Fruit fly (Drosophila melanogaster) whole organism, embryonic: Measurements from ENCODE around the gene CG13313.

Source experiments
- Ada2b ChIP-seq: fragments of 200-800 bp; sonication (Bioruptor generic); IDR thresholded peaks from 2 replicates; pipeline ENCODE4 v1.3.6; 2022; ENCODE audit warnings: missing biosample characterization, missing genetic modification characterization
- B-H2 ChIP-seq: fragments of 200-800 bp; sonication (Bioruptor generic); optimal IDR thresholded peaks from 2 replicates; lab custom pipeline; 2018; ENCODE audit warnings: missing biosample characterization, mild to moderate bottlenecking, missing genetic modification characterization
- Blimp-1 ChIP-seq: fragments of 200-800 bp; sonication (Bioruptor generic); optimal IDR thresholded peaks from 3 replicates; lab custom pipeline; 2018; ENCODE audit warnings: missing biosample characterization, missing genetic modification characterization, mild to moderate bottlenecking, moderate library complexity, missing genetic modification reagents
- CG12219 ChIP-seq: fragments of 200-800 bp; sonication (Bioruptor generic); optimal IDR thresholded peaks from 3 replicates; lab custom pipeline; 2018; ENCODE audit warnings: missing biosample characterization, mild to moderate bottlenecking, missing genetic modification characterization
- CG12659 ChIP-seq: fragments of 200-800 bp; sonication (Bioruptor generic); optimal IDR thresholded peaks from 3 replicates; lab custom pipeline; 2017; ENCODE audit warnings: mild to moderate bottlenecking, missing biosample characterization, missing genetic modification reagents, missing genetic modification characterization
- CG13296 ChIP-seq: fragments of 200-800 bp; sonication (Bioruptor generic); optimal IDR thresholded peaks from 3 replicates; lab custom pipeline; 2018; ENCODE audit warnings: missing biosample characterization, mild to moderate bottlenecking, missing genetic modification characterization
- CG13894 ChIP-seq: fragments of 200-800 bp; sonication (Bioruptor generic); optimal IDR thresholded peaks from 3 replicates; lab custom pipeline; 2018; ENCODE audit warnings: missing biosample characterization, mild to moderate bottlenecking, missing genetic modification characterization, moderate library complexity
- CG14050 ChIP-seq: fragments of 200-800 bp; sonication (Bioruptor generic); IDR thresholded peaks from 3 replicates; pipeline ENCODE4 v1.3.6; 2022; ENCODE audit warnings: missing biosample characterization, missing genetic modification characterization
- CG14441 ChIP-seq: fragments of 200-800 bp; sonication (Bioruptor generic); IDR thresholded peaks from 2 replicates; pipeline ENCODE4 v1.3.6; 2022; ENCODE audit warnings: missing biosample characterization, missing genetic modification characterization
- CG1529 ChIP-seq: fragments of 200-800 bp; sonication (Bioruptor generic); optimal IDR thresholded peaks from 3 replicates; lab custom pipeline; 2018; ENCODE audit warnings: missing biosample characterization, missing genetic modification characterization
- CG15514 ChIP-seq: fragments of 200-800 bp; sonication (Bioruptor generic); optimal IDR thresholded peaks from 3 replicates; lab custom pipeline; 2017; ENCODE audit warnings: missing biosample characterization, missing genetic modification characterization, mild to moderate bottlenecking, moderate library complexity, missing genetic modification reagents
- CG3163 ChIP-seq: fragments of 200-800 bp; sonication (Bioruptor generic); optimal IDR thresholded peaks from 3 replicates; lab custom pipeline; 2016; ENCODE audit warnings: missing biosample characterization, missing genetic modification characterization
- CG4328 ChIP-seq: fragments of 200-800 bp; sonication (Bioruptor generic); optimal IDR thresholded peaks from 3 replicates; lab custom pipeline; 2017; ENCODE audit warnings: missing biosample characterization, missing genetic modification reagents, missing genetic modification characterization
- CG6654 ChIP-seq: fragments of 200-800 bp; sonication (Bioruptor generic); optimal IDR thresholded peaks from 2 replicates; lab custom pipeline; 2017; ENCODE audit warnings: missing biosample characterization, mild to moderate bottlenecking, missing genetic modification characterization
- CG7963 ChIP-seq: fragments of 200-800 bp; sonication (Bioruptor generic); IDR thresholded peaks from 3 replicates; pipeline ENCODE4 v1.3.6; 2022; ENCODE audit warnings: missing biosample characterization, missing genetic modification characterization; ENCODE audit not compliant: partially characterized antibody
- CG8478 ChIP-seq: fragments of >200 bp; optimal IDR thresholded peaks from 2 replicates; lab custom pipeline; 2018
- CG9215 ChIP-seq: fragments of 200-800 bp; sonication (Bioruptor generic); IDR thresholded peaks from 2 replicates; pipeline ENCODE4 v1.3.6; 2022; ENCODE audit warnings: missing biosample characterization, missing genetic modification characterization
- CG9437 ChIP-seq: fragments of 200-800 bp; sonication (Bioruptor generic); optimal IDR thresholded peaks from 2 replicates; lab custom pipeline; 2018; ENCODE audit warnings: missing biosample characterization, mild to moderate bottlenecking, missing genetic modification characterization
- D19B ChIP-seq: fragments of 200-800 bp; sonication (Bioruptor generic); optimal IDR thresholded peaks from 2 replicates; lab custom pipeline; 2017; ENCODE audit warnings: missing biosample characterization, mild to moderate bottlenecking, missing genetic modification characterization
- Dip2 ChIP-seq: fragments of 200-800 bp; sonication (Bioruptor generic); IDR thresholded peaks from 2 replicates; pipeline ENCODE4 v1.3.6; 2022; ENCODE audit warnings: missing biosample characterization, missing genetic modification characterization
- Doc3 ChIP-seq: fragments of 200-800 bp; sonication (Bioruptor generic); IDR thresholded peaks from 3 replicates; pipeline ENCODE4 v1.3.6; 2022; ENCODE audit warnings: missing biosample characterization, missing genetic modification characterization; ENCODE audit not compliant: partially characterized antibody
- HHEX ChIP-seq: fragments of 200-800 bp; sonication (Bioruptor generic); optimal IDR thresholded peaks from 3 replicates; lab custom pipeline; 2017; ENCODE audit warnings: missing biosample characterization, mild to moderate bottlenecking, missing genetic modification characterization, missing genetic modification reagents
- HmgZ ChIP-seq: fragments of 200-800 bp; sonication (Bioruptor generic); optimal IDR thresholded peaks from 2 replicates; lab custom pipeline; 2018; ENCODE audit warnings: missing biosample characterization, mild to moderate bottlenecking, missing genetic modification characterization
- Hr51 ChIP-seq, 2 experiments: fragments of 200-800 bp; sonication (Bioruptor generic); optimal IDR thresholded peaks; 2 replicates in 1 of 2; 3 replicates in 1 of 2; lab custom pipeline; 2016 to 2018; ENCODE audit warnings: missing biosample characterization in 2 of 2, missing genetic modification characterization in 2 of 2, mild to moderate bottlenecking in 1 of 2, moderate library complexity in 1 of 2
- Neu2 ChIP-seq: fragments of 200-800 bp; sonication (Bioruptor generic); optimal IDR thresholded peaks from 3 replicates; lab custom pipeline; 2016; ENCODE audit warnings: missing biosample characterization, missing genetic modification characterization, borderline replicate concordance
- Optix ChIP-seq: fragments of 200-800 bp; sonication (Bioruptor generic); IDR thresholded peaks from 3 replicates; pipeline ENCODE4 v1.3.6; 2022; ENCODE audit warnings: missing biosample characterization, missing genetic modification characterization
- PHDP ChIP-seq: fragments of 200-800 bp; sonication (Bioruptor generic); optimal IDR thresholded peaks from 3 replicates; lab custom pipeline; 2018; ENCODE audit warnings: missing biosample characterization, mild to moderate bottlenecking, missing genetic modification characterization, moderate library complexity
- Sry-β ChIP-seq: fragments of 200-800 bp; sonication (Bioruptor generic); optimal IDR thresholded peaks from 2 replicates; lab custom pipeline; 2018; ENCODE audit warnings: missing biosample characterization, mild to moderate bottlenecking, missing genetic modification characterization, moderate library complexity
- Trl ChIP-seq, 3 experiments: fragments of >200 bp in 2 of 3; fragments of 200-800 bp in 1 of 3; sonication (Bioruptor generic) in 1 of 3; optimal IDR thresholded peaks; 2 replicates in 1 of 3; 3 replicates in 2 of 3; lab custom pipeline; 2016 to 2017; ENCODE audit warnings: missing biosample characterization in 1 of 3, missing genetic modification characterization in 1 of 3
- ac ChIP-seq: fragments of 200-800 bp; sonication (Bioruptor generic); optimal IDR thresholded peaks from 3 replicates; lab custom pipeline; 2017; ENCODE audit warnings: missing biosample characterization, mild to moderate bottlenecking, missing genetic modification characterization
- ash1 ChIP-seq: fragments of 200-800 bp; sonication (Bioruptor generic); optimal IDR thresholded peaks from 2 replicates; lab custom pipeline; 2018; ENCODE audit warnings: missing biosample characterization, mild to moderate bottlenecking, missing genetic modification characterization
- bab2 ChIP-seq: fragments of 200-800 bp; sonication (Bioruptor generic); optimal IDR thresholded peaks from 2 replicates; lab custom pipeline; 2016; ENCODE audit warnings: missing biosample characterization, missing genetic modification characterization
- bcd ChIP-seq: fragments of 200-800 bp; sonication (Bioruptor generic); optimal IDR thresholded peaks from 2 replicates; lab custom pipeline; 2017; ENCODE audit warnings: missing biosample characterization, mild to moderate bottlenecking, missing genetic modification characterization
- bsh ChIP-seq, 2 experiments: fragments of 200-800 bp; sonication (Bioruptor generic); optimal IDR thresholded peaks; 2 replicates each; lab custom pipeline; 2017 to 2018; ENCODE audit warnings: mild to moderate bottlenecking in 2 of 2, missing biosample characterization in 2 of 2, missing genetic modification characterization in 2 of 2, moderate library complexity in 1 of 2
- chn ChIP-seq: fragments of 200-800 bp; sonication (Bioruptor generic); optimal IDR thresholded peaks from 2 replicates; lab custom pipeline; 2016; ENCODE audit warnings: missing biosample characterization, missing genetic modification characterization
- corto ChIP-seq: fragments of 200-800 bp; sonication (Bioruptor generic); optimal IDR thresholded peaks from 2 replicates; lab custom pipeline; 2016; ENCODE audit warnings: missing biosample characterization, mild to moderate bottlenecking, missing genetic modification characterization, moderate library complexity
- crc ChIP-seq: fragments of 200-800 bp; sonication (Bioruptor generic); optimal IDR thresholded peaks from 2 replicates; lab custom pipeline; 2016; ENCODE audit warnings: missing biosample characterization, missing genetic modification characterization
- dpn ChIP-seq, 2 experiments: fragments of 200-800 bp; sonication (Bioruptor generic); optimal IDR thresholded peaks; 3 replicates each; lab custom pipeline; 2016; ENCODE audit warnings: missing biosample characterization in 2 of 2, missing genetic modification characterization in 2 of 2
- eyg ChIP-seq: fragments of 200-800 bp; sonication (Bioruptor generic); optimal IDR thresholded peaks from 3 replicates; lab custom pipeline; 2016; ENCODE audit warnings: missing biosample characterization, missing genetic modification characterization
- fu2 ChIP-seq: fragments of 200-800 bp; sonication (Bioruptor generic); optimal IDR thresholded peaks from 2 replicates; lab custom pipeline; 2016; ENCODE audit warnings: missing biosample characterization, missing genetic modification characterization
- lab ChIP-seq: fragments of 200-800 bp; sonication (Bioruptor generic); optimal IDR thresholded peaks from 3 replicates; lab custom pipeline; 2017; ENCODE audit warnings: missing biosample characterization, missing genetic modification characterization, mild to moderate bottlenecking, moderate library complexity, missing genetic modification reagents
- luna ChIP-seq: fragments of 200-800 bp; sonication (Bioruptor generic); optimal IDR thresholded peaks from 2 replicates; lab custom pipeline; 2016; ENCODE audit warnings: missing biosample characterization, missing genetic modification characterization
- nom ChIP-seq: fragments of 200-800 bp; sonication (Bioruptor generic); optimal IDR thresholded peaks from 2 replicates; lab custom pipeline; 2017; ENCODE audit warnings: missing biosample characterization, missing genetic modification characterization, mild to moderate bottlenecking, moderate library complexity, missing genetic modification reagents
- pum ChIP-seq: fragments of 200-800 bp; sonication (Bioruptor generic); optimal IDR thresholded peaks from 2 replicates; lab custom pipeline; 2016; ENCODE audit warnings: missing biosample characterization, missing genetic modification characterization
- sens ChIP-seq: fragments of 200-800 bp; sonication (Bioruptor generic); peaks from one replicate; lab custom pipeline; 2016; ENCODE audit warnings: missing biosample characterization, missing genetic modification characterization
- sens-2 ChIP-seq: fragments of 200-800 bp; sonication (Bioruptor generic); IDR thresholded peaks from 2 replicates; pipeline ENCODE4 v1.3.6; 2022; ENCODE audit warnings: missing biosample characterization, missing genetic modification characterization
- tll ChIP-seq, 2 experiments: fragments of 200-800 bp in 1 of 2; fragments of >200 bp in 1 of 2; sonication (Bioruptor generic) in 1 of 2; optimal IDR thresholded peaks; 2 replicates each; lab custom pipeline; 2017 to 2019; ENCODE audit warnings: missing biosample characterization in 2 of 2, missing genetic modification characterization in 2 of 2, mild to moderate bottlenecking in 1 of 2, moderate library complexity in 1 of 2
- tx ChIP-seq: fragments of 200-800 bp; sonication (Bioruptor generic); optimal IDR thresholded peaks from 2 replicates; lab custom pipeline; 2016; ENCODE audit warnings: missing biosample characterization, missing genetic modification characterization
- vfl ChIP-seq: fragments of 200-800 bp; sonication (Bioruptor generic); optimal IDR thresholded peaks from 2 replicates; lab custom pipeline; 2016; ENCODE audit warnings: missing biosample characterization, missing genetic modification characterization
- zen2 ChIP-seq: fragments of 200-800 bp; sonication (Bioruptor generic); IDR thresholded peaks from 3 replicates; pipeline ENCODE4 v1.3.6; 2022; ENCODE audit warnings: missing biosample characterization, missing genetic modification characterization; ENCODE audit not compliant: partially characterized antibody

The CG13313 gene

DNA sequence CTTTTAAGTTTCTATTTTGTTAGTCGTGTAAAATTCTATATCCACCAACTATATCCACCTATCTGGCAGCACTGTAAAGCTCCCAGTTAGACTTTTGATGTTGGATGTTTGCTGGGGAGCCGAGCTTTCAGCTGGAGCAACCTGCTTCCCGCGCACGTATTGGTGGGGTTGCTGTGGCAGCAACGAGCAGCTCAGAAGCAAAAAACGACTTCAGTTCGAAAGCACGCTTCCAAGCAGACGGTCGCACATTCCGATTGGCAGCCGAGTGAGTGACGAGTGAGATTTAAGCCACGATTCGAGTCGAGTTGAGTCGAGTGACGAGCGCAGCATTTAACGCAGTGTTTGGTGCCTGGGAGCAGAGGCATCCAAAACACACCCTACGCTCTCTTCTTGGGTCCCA, 46.3 kb upstream of the CG13313 start, which contains the start of the genes Tsp66E and mfr (continued):
- no peak for TF ChIP-seq CG4328 (GFP tag; lab: Kevin White, UChicago)
- no peak for TF ChIP-seq sens
- no peak for TF ChIP-seq sens-2 (GFP tag; lab: Robert Waterston, UW)
- no peak for TF ChIP-seq CG3163
- no peak for TF ChIP-seq corto (GFP tag; lab: Kevin White, UChicago)
- no peak for TF ChIP-seq CG1529 (GFP tag; lab: Kevin White, UChicago)
- no peak for TF ChIP-seq bcd (GFP tag; lab: Kevin White, UChicago)
- no peak for TF ChIP-seq luna
- no peak for TF ChIP-seq CG15514 (GFP tag; lab: Kevin White, UChicago)
- TF ChIP-seq bsh (GFP tag; optimal IDR thresholded peaks at IDR 0.05; lab: Kevin White, UChicago) = no peak
- TF ChIP-seq ash1 (GFP tag; lab: Kevin White, UChicago) = no peak
- no peak for TF ChIP-seq bab2 (GFP tag; lab: Kevin White, UChicago)
- TF ChIP-seq Ada2b = no peak
- peak; percentile 15 to 85 for TF ChIP-seq Hr51 (GFP tag; optimal IDR thresholded peaks at IDR 0.05; lab: Kevin White, UChicago)
- TF ChIP-seq Sry-β (GFP tag; lab: Kevin White, UChicago) = no peak
- no peak for TF ChIP-seq HHEX (GFP tag; lab: Kevin White, UChicago)
- no peak for TF ChIP-seq CG6654 (GFP tag; lab: Kevin White, UChicago)
- no peak for TF ChIP-seq Neu2 (GFP tag; lab: Kevin White, UChicago)
- TF ChIP-seq tx (GFP tag; lab: Kevin White, UChicago) = no peak
- no peak for TF ChIP-seq tll (GFP tag; optimal IDR thresholded peaks at IDR 0.05; lab: Kevin White, UChicago)
- peak; percentile 62 for TF ChIP-seq CG13894 (tag; lab: Kevin White, UChicago)
- TF ChIP-seq eyg = no peak
- TF ChIP-seq ac = no peak
- no peak for TF ChIP-seq PHDP (tag; lab: Kevin White, UChicago)
- TF ChIP-seq D19B (GFP tag; lab: Kevin White, UChicago) = no peak
- peak; percentile 26 for TF ChIP-seq CG12659 (GFP tag; lab: Kevin White, UChicago)
- TF ChIP-seq chn = no peak
- no peak for TF ChIP-seq pum (GFP tag; lab: Kevin White, UChicago)
- TF ChIP-seq Optix (GFP tag; lab: Robert Waterston, UW) = no peak
- no peak for TF ChIP-seq CG9437
- no peak for TF ChIP-seq Dip2
- no peak for TF ChIP-seq CG14441 (GFP tag; lab: Robert Waterston, UW)
- TF ChIP-seq HmgZ (tag; lab: Kevin White, UChicago) = no peak
- TF ChIP-seq zen2 (GFP tag; lab: Robert Waterston, UW) = peak; percentile 46; the same call in 1 of the 3 replicates
- no peak for TF ChIP-seq CG8478 (lab: Kevin White, UChicago)
- TF ChIP-seq dpn (GFP tag; optimal IDR thresholded peaks at IDR 0.05; lab: Kevin White, UChicago) = no peak
- TF ChIP-seq lab (GFP tag; lab: Kevin White, UChicago) = peak; percentile 7
- no peak for TF ChIP-seq fu2 (GFP tag; lab: Kevin White, UChicago)
- peak; percentile 32 for TF ChIP-seq B-H2 (GFP tag; lab: Kevin White, UChicago)
- peak in 1 of 2 experiments; percentile 40 for TF ChIP-seq Trl (optimal IDR thresholded peaks at IDR 0.05; lab: Kevin White, UChicago)
- peak; percentile 39 for TF ChIP-seq Trl (GFP tag; optimal IDR thresholded peaks at IDR 0.05; lab: Kevin White, UChicago)
- no peak for TF ChIP-seq CG12219 (GFP tag; lab: Kevin White, UChicago)
- TF ChIP-seq nom (GFP tag; lab: Kevin White, UChicago) = peak; percentile 88
- no peak for TF ChIP-seq CG14050 (GFP tag; lab: Robert Waterston, UW)
- no peak; the same call in 1 of the 2 replicates for TF ChIP-seq CG9215 (GFP tag; lab: Robert Waterston, UW)
- no peak for TF ChIP-seq Doc3 (GFP tag; lab: Robert Waterston, UW)
- TF ChIP-seq vfl (GFP tag; lab: Kevin White, UChicago) = no peak
- no peak for TF ChIP-seq CG13296 (GFP tag; lab: Kevin White, UChicago)
- 0 out of 3 replicates have a peak, but pooled peaks have one; percentile 31 for TF ChIP-seq CG7963 (GFP tag; lab: Robert Waterston, UW)
- no peak for TF ChIP-seq Blimp-1 (GFP tag; lab: Kevin White, UChicago)
- no peak for TF ChIP-seq crc
